Worm (Caenorhabditis elegans) whole organism, L1 larva: ENCODE measurements around the gene B0034.5.

Experiments
- C16A3.4 ChIP-seq: fragments of 150-350 bp; optimal IDR thresholded peaks from 2 replicates; lab custom pipeline; 2014; ENCODE audit warnings: missing biosample characterization, missing genetic modification characterization
- C34B4.2 ChIP-seq: sonication (generic microtip); optimal IDR thresholded peaks from 2 replicates; lab custom pipeline; 2017; ENCODE audit warnings: mild to moderate bottlenecking, missing genetic modification characterization, missing compliant biosample characterization
- F16B12.6 ChIP-seq: fragments of 150-350 bp; optimal IDR thresholded peaks from 2 replicates; lab custom pipeline; 2014; ENCODE audit warnings: missing biosample characterization, missing genetic modification characterization
- Y116A8C.19 ChIP-seq: sonication (generic microtip); optimal IDR thresholded peaks from 2 replicates; lab custom pipeline; 2016; ENCODE audit warnings: missing compliant biosample characterization, missing genetic modification characterization, borderline replicate concordance
- blmp-1 ChIP-seq: fragments of 150-350 bp; optimal IDR thresholded peaks from 2 replicates; lab custom pipeline; 2014; ENCODE audit warnings: missing biosample characterization, missing genetic modification characterization
- ceh-8 ChIP-seq: fragments of 200-800 bp; sonication (Bioruptor generic); optimal IDR thresholded peaks from 2 replicates; lab custom pipeline; 2018; ENCODE audit warnings: mild to moderate bottlenecking, missing genetic modification characterization, moderate library complexity, missing compliant biosample characterization
- ceh-88 ChIP-seq: fragments of 200-800 bp; sonication (Bioruptor generic); IDR thresholded peaks from 2 replicates; pipeline ENCODE4 v1.3.6; 2022; ENCODE audit warnings: missing genetic modification characterization, missing compliant biosample characterization
- dsc-1 ChIP-seq: sonication (generic microtip); optimal IDR thresholded peaks from 2 replicates; lab custom pipeline; 2016; ENCODE audit warnings: mild to moderate bottlenecking, missing genetic modification characterization, missing compliant biosample characterization
- efl-3 ChIP-seq: fragments of 200-800 bp; sonication (Bioruptor generic); optimal IDR thresholded peaks from 2 replicates; lab custom pipeline; 2018; ENCODE audit warnings: mild to moderate bottlenecking, missing genetic modification characterization, missing compliant biosample characterization
- egl-13 ChIP-seq: sonication (generic microtip); optimal IDR thresholded peaks from 2 replicates; lab custom pipeline; 2016; ENCODE audit warnings: missing genotype, missing genetic modification reagents, missing genetic modification characterization, missing compliant biosample characterization
- elt-3 ChIP-seq, 6 experiments: fragments of 150-350 bp in 1 of 6; sonication (generic microtip); optimal IDR thresholded peaks; 2 replicates each; lab custom pipeline; 2017 to 2018; ENCODE audit warnings: missing biosample characterization in 6 of 6, missing genetic modification characterization in 6 of 6, inconsistent platforms in 1 of 6
- fkh-10 ChIP-seq: sonication (generic microtip); optimal IDR thresholded peaks from 2 replicates; lab custom pipeline; 2017; ENCODE audit warnings: missing biosample characterization, missing genetic modification reagents, missing genetic modification characterization
- fkh-8 ChIP-seq: sonication (generic microtip); optimal IDR thresholded peaks from 2 replicates; lab custom pipeline; 2016; ENCODE audit warnings: mild to moderate bottlenecking, missing genetic modification characterization, missing compliant biosample characterization
- grh-1 ChIP-seq: fragments of 200-800 bp; sonication (Bioruptor generic); IDR thresholded peaks from 2 replicates; pipeline ENCODE4 v1.3.6; 2022; ENCODE audit warnings: missing genetic modification reagents, missing genetic modification characterization, missing compliant biosample characterization
- hlh-17 ChIP-seq: fragments of 200-800 bp; sonication (Bioruptor generic); optimal IDR thresholded peaks from 2 replicates; lab custom pipeline; 2018; ENCODE audit warnings: missing genetic modification characterization, mild to moderate bottlenecking, missing compliant biosample characterization, moderate library complexity, borderline replicate concordance
- hpl-2 ChIP-seq: fragments of 150-350 bp; optimal IDR thresholded peaks from 2 replicates; lab custom pipeline; 2014; ENCODE audit warnings: missing biosample characterization, missing genetic modification reagents, missing genetic modification characterization
- irx-1 ChIP-seq: sonication (generic microtip); optimal IDR thresholded peaks from 2 replicates; lab custom pipeline; 2016; ENCODE audit warnings: missing genetic modification characterization, missing compliant biosample characterization
- isw-1 ChIP-seq: fragments of 200-800 bp; sonication (Bioruptor generic); IDR thresholded peaks from 2 replicates; pipeline ENCODE4 v1.3.6; 2022; ENCODE audit warnings: missing genetic modification characterization, missing compliant biosample characterization
- lin-14 ChIP-seq: fragments of 200-800 bp; sonication (Bioruptor generic); optimal IDR thresholded peaks from 2 replicates; lab custom pipeline; 2018; ENCODE audit warnings: mild to moderate bottlenecking, missing genetic modification characterization, moderate library complexity, missing compliant biosample characterization
- lin-15B ChIP-seq: fragments of 150-350 bp; sonication (generic microtip); optimal IDR thresholded peaks from 3 replicates; lab custom pipeline; 2014; ENCODE audit warnings: missing biosample characterization, missing genetic modification characterization
- lin-39 ChIP-seq: fragments of 150-350 bp; optimal IDR thresholded peaks from 2 replicates; lab custom pipeline; 2014; ENCODE audit warnings: missing biosample characterization, missing genetic modification reagents, missing genetic modification characterization
- lsy-2 ChIP-seq, 2 experiments: fragments of 150-350 bp; optimal IDR thresholded peaks; 2 replicates each; lab custom pipeline; 2014; ENCODE audit warnings: missing biosample characterization in 2 of 2, missing genetic modification characterization in 2 of 2
- mef-2 ChIP-seq: fragments of 150-350 bp; optimal IDR thresholded peaks from 2 replicates; lab custom pipeline; 2014; ENCODE audit warnings: missing biosample characterization, missing genetic modification characterization
- mep-1 ChIP-seq: fragments of 150-350 bp; optimal IDR thresholded peaks from 2 replicates; lab custom pipeline; 2014; ENCODE audit warnings: missing biosample characterization, missing genetic modification characterization
- nhr-12 ChIP-seq: sonication (generic microtip); optimal IDR thresholded peaks from 2 replicates; lab custom pipeline; 2017; ENCODE audit warnings: missing biosample characterization, missing genetic modification characterization
- nhr-47 ChIP-seq: sonication (generic microtip); optimal IDR thresholded peaks from 2 replicates; lab custom pipeline; 2016; ENCODE audit warnings: mild to moderate bottlenecking, missing genetic modification characterization, moderate library complexity, missing compliant biosample characterization
- nhr-71 ChIP-seq: sonication (generic microtip); optimal IDR thresholded peaks from 2 replicates; lab custom pipeline; 2016; ENCODE audit warnings: mild to moderate bottlenecking, missing genetic modification characterization, moderate library complexity, missing compliant biosample characterization
- nhr-76 ChIP-seq: sonication (generic microtip); optimal IDR thresholded peaks from 2 replicates; lab custom pipeline; 2017; ENCODE audit warnings: missing biosample characterization, missing genetic modification characterization
- nhr-84 ChIP-seq: sonication (generic microtip); optimal IDR thresholded peaks from 2 replicates; lab custom pipeline; 2017; ENCODE audit warnings: missing biosample characterization, missing genetic modification characterization
- nhr-90 ChIP-seq: sonication (generic microtip); optimal IDR thresholded peaks from 2 replicates; lab custom pipeline; 2016; ENCODE audit warnings: mild to moderate bottlenecking, missing genetic modification characterization, missing compliant biosample characterization; ENCODE audit not compliant: poor library complexity
- pax-3 ChIP-seq: fragments of 200-800 bp; sonication (Bioruptor generic); optimal IDR thresholded peaks from 2 replicates; lab custom pipeline; 2018; ENCODE audit warnings: mild to moderate bottlenecking, missing genetic modification characterization, moderate library complexity, missing compliant biosample characterization
- sox-4 ChIP-seq: sonication (generic microtip); optimal IDR thresholded peaks from 2 replicates; lab custom pipeline; 2016; ENCODE audit warnings: missing genetic modification characterization, missing compliant biosample characterization
- sup-37 ChIP-seq: fragments of 200-800 bp; sonication (Bioruptor generic); optimal IDR thresholded peaks from 2 replicates; lab custom pipeline; 2018; ENCODE audit warnings: mild to moderate bottlenecking, missing genetic modification characterization, missing compliant biosample characterization
- swsn-7 ChIP-seq: sonication (generic microtip); optimal IDR thresholded peaks from 2 replicates; lab custom pipeline; 2016; ENCODE audit warnings: missing genetic modification characterization, missing compliant biosample characterization
- tbx-2 ChIP-seq: sonication (generic microtip); optimal IDR thresholded peaks from 2 replicates; lab custom pipeline; 2016; ENCODE audit warnings: missing genetic modification characterization, missing compliant biosample characterization
- tlp-1 ChIP-seq: fragments of 150-350 bp; optimal IDR thresholded peaks from 2 replicates; lab custom pipeline; 2014; ENCODE audit warnings: missing biosample characterization, missing genetic modification characterization
- unc-30 ChIP-seq: sonication (generic microtip); optimal IDR thresholded peaks from 2 replicates; lab custom pipeline; 2017; ENCODE audit warnings: missing biosample characterization, missing genetic modification characterization
- unc-86 ChIP-seq: sonication (generic microtip); optimal IDR thresholded peaks from 2 replicates; lab custom pipeline; 2016; ENCODE audit warnings: missing genetic modification characterization, missing compliant biosample characterization
- zip-4 ChIP-seq: fragments of 200-800 bp; sonication (Bioruptor generic); optimal IDR thresholded peaks from 2 replicates; lab custom pipeline; 2018; ENCODE audit warnings: mild to moderate bottlenecking, missing genetic modification characterization, moderate library complexity, missing compliant biosample characterization
- ztf-11 ChIP-seq, 2 experiments: sonication (generic microtip); optimal IDR thresholded peaks; 2 replicates each; lab custom pipeline; 2016 to 2017; ENCODE audit warnings: missing genetic modification characterization in 2 of 2, missing biosample characterization in 1 of 2, missing compliant biosample characterization in 1 of 2
- ztf-4 ChIP-seq: fragments of 150-350 bp; optimal IDR thresholded peaks from 2 replicates; lab custom pipeline; 2014; ENCODE audit warnings: missing biosample characterization, missing genetic modification characterization

The B0034.5 gene

ce11 chrII:5955638-5956167, 19.1 kb downstream of the B0034.5 start:
- TF ChIP-seq fkh-10 (GFP tag; lab: Kevin White, UChicago) (peak; percentile 6), nhr-84 (tag; lab: Kevin White, UChicago) (no peak), unc-30 (tag; lab: Kevin White, UChicago) (no peak), egl-13 (tag; lab: Kevin White, UChicago) (peak; percentile 40), pax-3 (tag; lab: Kevin White, UChicago) (peak; percentile 2), ztf-4 (peak; percentile 20), blmp-1 (tag; lab: Kevin White, UChicago) (no peak), lin-14 (GFP tag; lab: Kevin White, UChicago) (peak; percentile 74), fkh-8 (peak; percentile 4), dsc-1 (tag; lab: Kevin White, UChicago) (peak; percentile 78), nhr-12 (tag; lab: Kevin White, UChicago) (no peak), irx-1 (tag; lab: Kevin White, UChicago) (no peak), unc-86 (tag; lab: Kevin White, UChicago) (peak; percentile 45), nhr-71 (tag; lab: Kevin White, UChicago) (peak; percentile 40), lin-39 (no peak), sox-4 (tag; lab: Kevin White, UChicago) (peak; percentile 4), tbx-2 (tag; lab: Kevin White, UChicago) (no peak), lsy-2 (tag; optimal IDR thresholded peaks at IDR 0.05; lab: Kevin White, UChicago) (peak in 1 of 2 experiments; percentile 29), zip-4 (GFP tag; lab: Kevin White, UChicago) (no peak), nhr-90 (tag; lab: Kevin White, UChicago) (no peak)

ce11 chrII:5952214-5952613, 22.6 kb downstream of the B0034.5 start:
- TF ChIP-seq egl-13 (tag; lab: Kevin White, UChicago) (no peak), dsc-1 (tag; lab: Kevin White, UChicago) (peak; percentile 73), nhr-90 (tag; lab: Kevin White, UChicago) (no peak), nhr-76 (tag; lab: Kevin White, UChicago) (no peak), unc-86 (tag; lab: Kevin White, UChicago) (peak; percentile 28), swsn-7 (tag; lab: Kevin White, UChicago) (peak; percentile 11), unc-30 (tag; lab: Kevin White, UChicago) (no peak), lsy-2 (tag; optimal IDR thresholded peaks at IDR 0.05; lab: Kevin White, UChicago) (peak in 1 of 2 experiments; percentile 27), sup-37 (no peak), grh-1 (no peak), lin-15B (no peak), mef-2 (tag; lab: Kevin White, UChicago) (no peak), mep-1 (tag; lab: Kevin White, UChicago) (no peak), efl-3 (GFP tag; lab: Kevin White, UChicago) (no peak), irx-1 (tag; lab: Kevin White, UChicago) (no peak), nhr-47 (tag; lab: Kevin White, UChicago) (peak; percentile 57), hpl-2 (GFP tag; lab: Kevin White, UChicago) (no peak), fkh-8 (peak; percentile 38), hlh-17 (GFP tag; lab: Kevin White, UChicago) (no peak), C34B4.2 (no peak), ceh-88 (no peak), Y116A8C.19 (tag; lab: Kevin White, UChicago) (no peak), ztf-11 (tag; optimal IDR thresholded peaks at IDR 0.05; lab: Kevin White, UChicago) (no peak), F16B12.6 (tag; lab: Kevin White, UChicago) (no peak), tlp-1 (tag; lab: Kevin White, UChicago) (no peak), ceh-8 (peak; percentile 28), isw-1 (no peak), C16A3.4 (tag; lab: Kevin White, UChicago) (no peak), lin-14 (GFP tag; lab: Kevin White, UChicago) (peak; percentile 64), elt-3 (tag; optimal IDR thresholded peaks at IDR 0.05; lab: Kevin White, UChicago) (no peak)
